Worm (Caenorhabditis elegans) whole organism, young adult: ENCODE data around the gene dct-12.

Source experiments
- B0336.3 ChIP-seq: fragments of 200-800 bp; sonication (Bioruptor generic); IDR thresholded peaks from 2 replicates; pipeline ENCODE4 v1.3.6; 2022; ENCODE audit warnings: missing genetic modification characterization, missing compliant biosample characterization
- F37B4.10 ChIP-seq: fragments of 200-800 bp; sonication (Bioruptor generic); IDR thresholded peaks from 2 replicates; pipeline ENCODE4 v1.3.6; 2022; ENCODE audit warnings: missing genetic modification characterization, missing compliant biosample characterization
- F49E8.2 ChIP-seq: sonication (generic microtip); optimal IDR thresholded peaks from 3 replicates; lab custom pipeline; 2017; ENCODE audit warnings: missing genetic modification characterization, mild to moderate bottlenecking, missing compliant biosample characterization, antibody characterized with exemption, moderate library complexity; ENCODE audit not compliant: insufficient read depth
- T07F8.4 ChIP-seq: sonication (generic microtip); optimal IDR thresholded peaks from 2 replicates; lab custom pipeline; 2016; ENCODE audit warnings: mild to moderate bottlenecking, missing genetic modification characterization, moderate library complexity, missing compliant biosample characterization
- ccch-3 ChIP-seq: fragments of 200-800 bp; sonication (Bioruptor generic); optimal IDR thresholded peaks from 2 replicates; lab custom pipeline; 2018; ENCODE audit warnings: mild to moderate bottlenecking, missing genetic modification characterization, missing compliant biosample characterization
- ceh-91 ChIP-seq: fragments of 200-800 bp; sonication (Bioruptor generic); IDR thresholded peaks from 2 replicates; pipeline ENCODE4 v1.3.6; 2022; ENCODE audit warnings: missing genetic modification reagents, missing genetic modification characterization, missing compliant biosample characterization
- egrh-3 ChIP-seq: fragments of 200-800 bp; sonication (Bioruptor generic); IDR thresholded peaks from 2 replicates; pipeline ENCODE4 v1.3.6; 2022; ENCODE audit warnings: missing genetic modification reagents, missing genetic modification characterization, missing compliant biosample characterization
- let-526 ChIP-seq: fragments of 200-800 bp; sonication (Bioruptor generic); IDR thresholded peaks from 2 replicates; pipeline ENCODE4 v1.3.6; 2022; ENCODE audit warnings: missing genetic modification reagents, missing genetic modification characterization, missing compliant biosample characterization
- lin-26 ChIP-seq: fragments of 200-800 bp; sonication (Bioruptor generic); IDR thresholded peaks from 2 replicates; pipeline ENCODE4 v1.3.6; 2022; ENCODE audit warnings: missing genetic modification reagents, missing genetic modification characterization, missing compliant biosample characterization
- mes-4 ChIP-seq: sonication (generic microtip); optimal IDR thresholded peaks from 2 replicates; lab custom pipeline; 2016; ENCODE audit warnings: missing genotype, missing genetic modification characterization, missing compliant biosample characterization
- sptf-2 ChIP-seq: fragments of 200-800 bp; sonication (Bioruptor generic); optimal IDR thresholded peaks from 2 replicates; lab custom pipeline; 2018; ENCODE audit warnings: mild to moderate bottlenecking, missing genetic modification characterization, missing compliant biosample characterization
- unc-62 ChIP-seq: fragments of 150-350 bp; optimal IDR thresholded peaks from 2 replicates; lab custom pipeline; 2014; ENCODE audit warnings: missing biosample characterization, missing genetic modification reagents, missing genetic modification characterization

- TF ChIP-seq sptf-2 (GFP tag; lab: Kevin White, UChicago) (no peak), mes-4 (tag; lab: Kevin White, UChicago) (no peak), ceh-91 (no peak), lin-26 (GFP tag; lab: Robert Waterston, UW) (no peak), T07F8.4 (tag; lab: Kevin White, UChicago) (no peak), unc-62 (no peak), egrh-3 (GFP tag; lab: Robert Waterston, UW) (no peak), F37B4.10 (no peak), B0336.3 (GFP tag; lab: Robert Waterston, UW) (no peak), let-526 (GFP tag; lab: Robert Waterston, UW) (no peak), F49E8.2 (tag; lab: Kevin White, UChicago) (no peak), ccch-3 (GFP tag; lab: Kevin White, UChicago) (no peak)
Measured at ce11 chrII:12410107-12410506, 22.1 kb downstream of the dct-12 start, which contains the start of gene F57G9.3.
